Fruit fly (Drosophila melanogaster) whole organism, embryonic: ENCODE measurements around the gene Ant2.

Experiments used
- Antp ChIP-seq: fragments of 200-800 bp; sonication (Bioruptor generic); optimal IDR thresholded peaks from 3 replicates; lab custom pipeline; 2016; ENCODE audit warnings: missing biosample characterization, missing genetic modification characterization
- CG10959 ChIP-seq: fragments of 200-800 bp; sonication (Bioruptor generic); IDR thresholded peaks from 2 replicates; pipeline ENCODE4 v1.3.6; 2022; ENCODE audit warnings: missing biosample characterization, missing genetic modification characterization
- CG10979 ChIP-seq: fragments of 200-800 bp; sonication (Bioruptor generic); optimal IDR thresholded peaks from 2 replicates; lab custom pipeline; 2018; ENCODE audit warnings: missing biosample characterization, mild to moderate bottlenecking, missing genetic modification characterization, moderate library complexity
- CG11085 ChIP-seq: fragments of 200-800 bp; sonication (Bioruptor generic); IDR thresholded peaks from 2 replicates; pipeline ENCODE4 v1.3.6; 2022; ENCODE audit warnings: missing biosample characterization, missing genetic modification characterization
- CG11456 ChIP-seq: fragments of 200-800 bp; sonication (Bioruptor generic); IDR thresholded peaks from 3 replicates; pipeline ENCODE4 v1.3.6; 2022; ENCODE audit warnings: missing biosample characterization, missing genetic modification characterization
- CG12104 ChIP-seq: fragments of 200-800 bp; sonication (Bioruptor generic); optimal IDR thresholded peaks from 3 replicates; lab custom pipeline; 2016; ENCODE audit warnings: missing biosample characterization, missing genetic modification characterization
- CG14441 ChIP-seq: fragments of 200-800 bp; sonication (Bioruptor generic); IDR thresholded peaks from 2 replicates; pipeline ENCODE4 v1.3.6; 2022; ENCODE audit warnings: missing biosample characterization, missing genetic modification characterization
- CG17186 ChIP-seq: fragments of 200-800 bp; sonication (Bioruptor generic); optimal IDR thresholded peaks from 3 replicates; lab custom pipeline; 2017; ENCODE audit warnings: missing biosample characterization, missing genetic modification reagents, missing genetic modification characterization
- CG17385 ChIP-seq: fragments of 200-800 bp; sonication (Bioruptor generic); optimal IDR thresholded peaks from 3 replicates; lab custom pipeline; 2018; ENCODE audit warnings: missing biosample characterization, mild to moderate bottlenecking, missing genetic modification characterization
- CG18764 ChIP-seq: fragments of 200-800 bp; sonication (Bioruptor generic); optimal IDR thresholded peaks from 3 replicates; lab custom pipeline; 2016; ENCODE audit warnings: missing biosample characterization, missing genetic modification characterization
- CG2678 ChIP-seq: fragments of 200-800 bp; sonication (Bioruptor generic); optimal IDR thresholded peaks from 3 replicates; lab custom pipeline; 2019; ENCODE audit warnings: missing biosample characterization, mild to moderate bottlenecking, missing genetic modification characterization, moderate library complexity
- CG30403 ChIP-seq: fragments of 200-800 bp; sonication (Bioruptor generic); optimal IDR thresholded peaks from 3 replicates; lab custom pipeline; 2016; ENCODE audit warnings: missing biosample characterization, missing genetic modification characterization
- CG42726 ChIP-seq: fragments of 200-800 bp; sonication (Bioruptor generic); IDR thresholded peaks from 2 replicates; pipeline ENCODE4 v1.3.6; 2022; ENCODE audit warnings: missing biosample characterization, missing genetic modification characterization; ENCODE audit not compliant: partially characterized antibody
- CG5953 ChIP-seq: fragments of 200-800 bp; sonication (Bioruptor generic); IDR thresholded peaks from 2 replicates; pipeline ENCODE4 v1.3.6; 2022; ENCODE audit warnings: missing biosample characterization, missing genetic modification characterization
- CG6765 ChIP-seq: fragments of 200-800 bp; sonication (Bioruptor generic); optimal IDR thresholded peaks from 3 replicates; lab custom pipeline; 2017; ENCODE audit warnings: missing biosample characterization, mild to moderate bottlenecking, missing genetic modification characterization
- CG6854 ChIP-seq: fragments of 200-800 bp; sonication (Bioruptor generic); optimal IDR thresholded peaks from 3 replicates; lab custom pipeline; 2017; ENCODE audit warnings: missing biosample characterization, mild to moderate bottlenecking, missing genetic modification characterization
- CG7928 ChIP-seq: fragments of 200-800 bp; sonication (Bioruptor generic); optimal IDR thresholded peaks from 2 replicates; lab custom pipeline; 2017; ENCODE audit warnings: missing biosample characterization, mild to moderate bottlenecking, missing genetic modification characterization
- D ChIP-seq, 2 experiments: fragments of 200-800 bp in 1 of 2; fragments of >200 bp in 1 of 2; sonication (Bioruptor generic) in 1 of 2; optimal IDR thresholded peaks; 2 replicates in 1 of 2; 3 replicates in 1 of 2; lab custom pipeline; 2017; ENCODE audit warnings: mild to moderate bottlenecking in 1 of 2, missing biosample characterization in 1 of 2, missing genetic modification characterization in 1 of 2, missing genetic modification reagents in 1 of 2
- Dbx ChIP-seq: fragments of 200-800 bp; sonication (Bioruptor generic); IDR thresholded peaks from 3 replicates; pipeline ENCODE4 v1.3.6; 2022; ENCODE audit warnings: missing biosample characterization, missing genetic modification characterization
- Dip3 ChIP-seq: fragments of 200-800 bp; sonication (Bioruptor generic); optimal IDR thresholded peaks from 3 replicates; lab custom pipeline; 2016; ENCODE audit warnings: missing biosample characterization, missing genetic modification characterization
- Doc3 ChIP-seq: fragments of 200-800 bp; sonication (Bioruptor generic); IDR thresholded peaks from 3 replicates; pipeline ENCODE4 v1.3.6; 2022; ENCODE audit warnings: missing biosample characterization, missing genetic modification characterization; ENCODE audit not compliant: partially characterized antibody
- Ets65A ChIP-seq: fragments of 200-800 bp; sonication (Bioruptor generic); peaks from one replicate; lab custom pipeline; 2016; ENCODE audit warnings: missing biosample characterization, missing genetic modification characterization
- Ets97D ChIP-seq: fragments of 200-800 bp; sonication (Bioruptor generic); optimal IDR thresholded peaks from 3 replicates; lab custom pipeline; 2016; ENCODE audit warnings: missing biosample characterization, missing genetic modification characterization
- Fer1 ChIP-seq: fragments of 200-800 bp; sonication (Bioruptor generic); optimal IDR thresholded peaks from 2 replicates; lab custom pipeline; 2017; ENCODE audit warnings: missing biosample characterization, mild to moderate bottlenecking, missing genetic modification characterization
- GATAe ChIP-seq: fragments of 200-800 bp; sonication (Bioruptor generic); conservative IDR thresholded peaks from 2 replicates; pipeline ENCODE4 v1.3.6; 2022; ENCODE audit warnings: missing biosample characterization, missing genetic modification characterization
- Hr78 ChIP-seq, 2 experiments: fragments of 200-800 bp in 1 of 2; fragments of >200 bp in 1 of 2; sonication (Bioruptor generic) in 1 of 2; optimal IDR thresholded peaks; 2 replicates each; lab custom pipeline; 2017 to 2019; ENCODE audit warnings: missing biosample characterization in 2 of 2, missing genetic modification characterization in 2 of 2, mild to moderate bottlenecking in 1 of 2, moderate library complexity in 1 of 2
- MESR4 ChIP-seq: fragments of 200-800 bp; sonication (Bioruptor generic); optimal IDR thresholded peaks from 2 replicates; lab custom pipeline; 2018; ENCODE audit warnings: missing biosample characterization, mild to moderate bottlenecking, missing genetic modification characterization, moderate library complexity
- MTF-1 ChIP-seq: fragments of 200-800 bp; sonication (Bioruptor generic); optimal IDR thresholded peaks from 2 replicates; lab custom pipeline; 2018; ENCODE audit warnings: missing biosample characterization, mild to moderate bottlenecking, missing genetic modification characterization, borderline replicate concordance
- Mad ChIP-seq: fragments of 200-800 bp; sonication (Bioruptor generic); optimal IDR thresholded peaks from 2 replicates; lab custom pipeline; 2016; ENCODE audit warnings: missing biosample characterization, missing genetic modification characterization
- NC2α ChIP-seq: fragments of 200-800 bp; sonication (Bioruptor generic); optimal IDR thresholded peaks from 2 replicates; lab custom pipeline; 2016; ENCODE audit warnings: missing biosample characterization, missing genetic modification characterization
- NC2β ChIP-seq: fragments of 200-800 bp; sonication (Bioruptor generic); optimal IDR thresholded peaks from 2 replicates; lab custom pipeline; 2016; ENCODE audit warnings: missing biosample characterization, missing genetic modification characterization
- Taf1 ChIP-seq: fragments of 200-800 bp; sonication (Bioruptor generic); IDR thresholded peaks from 2 replicates; pipeline ENCODE4 v1.3.6; 2022; ENCODE audit warnings: missing biosample characterization, missing genetic modification characterization
- Tbp ChIP-seq: fragments of >200 bp; optimal IDR thresholded peaks from 2 replicates; lab custom pipeline; 2018; ENCODE audit warnings: missing biosample characterization, missing genetic modification characterization
- ac ChIP-seq: fragments of 200-800 bp; sonication (Bioruptor generic); optimal IDR thresholded peaks from 3 replicates; lab custom pipeline; 2017; ENCODE audit warnings: missing biosample characterization, mild to moderate bottlenecking, missing genetic modification characterization
- bbx ChIP-seq: fragments of 200-800 bp; sonication (Bioruptor generic); IDR thresholded peaks from 2 replicates; pipeline ENCODE4 v1.3.6; 2022; ENCODE audit warnings: missing biosample characterization, missing genetic modification characterization; ENCODE audit not compliant: partially characterized antibody
- cg ChIP-seq: fragments of 200-800 bp; sonication (Bioruptor generic); optimal IDR thresholded peaks from 3 replicates; lab custom pipeline; 2019; ENCODE audit warnings: missing biosample characterization, mild to moderate bottlenecking, missing genetic modification characterization, moderate library complexity
- fu2 ChIP-seq: fragments of 200-800 bp; sonication (Bioruptor generic); optimal IDR thresholded peaks from 2 replicates; lab custom pipeline; 2016; ENCODE audit warnings: missing biosample characterization, missing genetic modification characterization
- inv ChIP-seq: fragments of 200-800 bp; sonication (Bioruptor generic); IDR thresholded peaks from 2 replicates; pipeline ENCODE4 v1.3.6; 2022; ENCODE audit warnings: missing biosample characterization, missing genetic modification characterization; ENCODE audit not compliant: partially characterized antibody
- lov ChIP-seq, 2 experiments: fragments of 200-800 bp in 1 of 2; fragments of >200 bp in 1 of 2; sonication (Bioruptor generic) in 1 of 2; IDR thresholded peaks in 1 of 2; optimal IDR thresholded peaks in 1 of 2; 2 replicates in 1 of 2; 3 replicates in 1 of 2; pipeline versions ENCODE4 v1.3.6 to Lab custom; 2017 to 2022; ENCODE audit warnings: missing biosample characterization in 1 of 2, missing genetic modification characterization in 1 of 2
- mirr ChIP-seq: fragments of 200-800 bp; sonication (Bioruptor generic); optimal IDR thresholded peaks from 3 replicates; lab custom pipeline; 2018; ENCODE audit warnings: missing biosample characterization, mild to moderate bottlenecking, missing genetic modification characterization
- mld ChIP-seq: fragments of 200-800 bp; sonication (Bioruptor generic); IDR thresholded peaks from 3 replicates; pipeline ENCODE4 v1.3.6; 2022; ENCODE audit warnings: missing biosample characterization, missing genetic modification characterization; ENCODE audit not compliant: partially characterized antibody
- nerfin-2 ChIP-seq: fragments of 200-800 bp; sonication (Bioruptor generic); IDR thresholded peaks from 2 replicates; pipeline ENCODE4 v1.3.6; 2022; ENCODE audit warnings: missing biosample characterization, missing genetic modification characterization; ENCODE audit not compliant: partially characterized antibody
- ranshi ChIP-seq: fragments of 200-800 bp; sonication (Bioruptor generic); IDR thresholded peaks from 2 replicates; pipeline ENCODE4 v1.3.6; 2022; ENCODE audit warnings: missing biosample characterization, missing genetic modification characterization
- row ChIP-seq: fragments of 200-800 bp; sonication (Bioruptor generic); IDR thresholded peaks from 3 replicates; pipeline ENCODE4 v1.3.6; 2022; ENCODE audit warnings: missing biosample characterization, missing genetic modification characterization
- slou ChIP-seq: fragments of 200-800 bp; sonication (Bioruptor generic); optimal IDR thresholded peaks from 3 replicates; lab custom pipeline; 2016; ENCODE audit warnings: missing biosample characterization, missing genetic modification characterization
- ssp ChIP-seq: fragments of 200-800 bp; sonication (Bioruptor generic); IDR thresholded peaks from 2 replicates; pipeline ENCODE4 v1.3.6; 2022; ENCODE audit warnings: missing biosample characterization, missing genetic modification characterization
- ttk ChIP-seq: fragments of 200-800 bp; sonication (Bioruptor generic); IDR thresholded peaks from 2 replicates; pipeline ENCODE4 v2.1.2; 2022; ENCODE audit warnings: missing biosample characterization, missing genetic modification characterization

The Ant2 gene

DNA sequence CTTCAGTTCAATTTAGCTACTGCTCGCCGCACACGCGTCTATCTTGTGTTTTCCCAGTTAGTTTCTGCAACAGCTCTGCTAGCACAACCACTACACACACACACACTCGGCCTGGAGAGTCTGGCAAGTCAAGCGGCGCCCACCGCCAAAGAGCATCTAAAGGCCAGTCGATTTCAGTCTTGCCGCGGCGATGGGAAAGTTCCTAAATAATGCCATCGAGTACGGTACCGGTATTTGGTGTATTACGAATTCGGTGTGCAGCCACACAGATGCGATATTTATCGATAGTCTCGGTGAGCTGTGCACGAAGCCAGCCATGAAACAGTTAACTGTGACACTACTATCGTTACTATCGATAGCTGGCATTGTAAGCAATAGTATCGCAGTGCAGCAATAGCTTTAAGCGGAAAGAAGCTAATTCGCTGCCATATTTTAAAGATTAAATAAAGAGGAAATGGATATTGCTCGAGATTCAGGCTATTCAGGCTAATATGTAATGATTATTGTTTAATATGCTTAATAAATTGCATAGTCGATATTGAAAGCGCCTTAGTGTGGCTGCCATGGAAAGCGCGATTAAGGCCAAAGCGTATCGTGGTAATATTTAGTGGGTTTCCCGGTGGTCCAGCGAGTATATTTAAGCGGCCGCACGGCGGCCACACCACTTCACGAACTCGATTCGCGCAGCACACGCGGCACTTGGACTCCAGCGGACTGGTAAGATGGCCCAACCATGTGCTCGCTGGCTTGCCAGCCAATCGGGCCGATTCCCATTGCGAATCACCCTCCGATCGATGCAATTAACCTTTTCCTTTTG lies 41.7 kb downstream of the Ant2 start, which contains the start of gene stx (continued):
- TF ChIP-seq CG6854 (GFP tag; lab: Kevin White, UChicago) (peak; percentile 31), CG11456 (GFP tag; lab: Robert Waterston, UW) (peak; percentile 80), lov (optimal IDR thresholded peaks at IDR 0.05; lab: Kevin White, UChicago) (no peak), lov (GFP tag; IDR thresholded peaks at IDR 0.05; lab: Robert Waterston, UW) (0 out of 3 replicates have a peak, but pooled peaks have one; percentile 52), Taf1 (GFP tag; lab: Robert Waterston, UW) (peak; percentile 8; the same call in 1 of the 2 replicates), Dbx (GFP tag; lab: Robert Waterston, UW) (peak; percentile 63; the same call in 2 of the 3 replicates), nerfin-2 (GFP tag; lab: Robert Waterston, UW) (peak; percentile 94), ranshi (GFP tag; lab: Robert Waterston, UW) (peak; percentile 57; the same call in 1 of the 2 replicates), Doc3 (GFP tag; lab: Robert Waterston, UW) (peak; percentile 94), CG11085 (GFP tag; lab: Robert Waterston, UW) (peak; percentile 27; the same call in 1 of the 2 replicates), row (GFP tag; lab: Robert Waterston, UW) (peak; percentile 69), CG17385 (peak; percentile 47), Tbp (GFP tag; lab: Kevin White, UChicago) (peak; percentile 38), Hr78 (GFP tag; optimal IDR thresholded peaks at IDR 0.05; lab: Kevin White, UChicago) (peak in 1 of 2 experiments; percentile 50), ac (no peak), D (optimal IDR thresholded peaks at IDR 0.05; lab: Kevin White, UChicago) (peak; percentile 39), D (GFP tag; optimal IDR thresholded peaks at IDR 0.05; lab: Kevin White, UChicago) (no peak), GATAe (no peak), cg (no peak), Fer1 (GFP tag; lab: Kevin White, UChicago) (peak; percentile 51), bbx (GFP tag; lab: Robert Waterston, UW) (peak; percentile 96), CG6765 (GFP tag; lab: Kevin White, UChicago) (no peak), CG2678 (tag; lab: Kevin White, UChicago) (peak; percentile 27), CG30403 (GFP tag; lab: Kevin White, UChicago) (peak; percentile 19), CG10959 (GFP tag; lab: Robert Waterston, UW) (no peak), CG14441 (GFP tag; lab: Robert Waterston, UW) (no peak), MTF-1 (peak; percentile 71), NC2α (GFP tag; lab: Kevin White, UChicago) (peak; percentile 40), Mad (GFP tag; lab: Kevin White, UChicago) (no peak), NC2β (peak; percentile 11), slou (no peak), Ets65A (GFP tag; lab: Kevin White, UChicago) (peak; percentile 66), Ets97D (GFP tag; lab: Kevin White, UChicago) (peak; percentile 88), CG17186 (peak; percentile 49), mirr (peak; percentile 27), CG5953 (GFP tag; lab: Robert Waterston, UW) (peak; percentile 61), CG12104 (peak; percentile 31), mld (peak; percentile 95), CG7928 (GFP tag; lab: Kevin White, UChicago) (no peak), CG18764 (GFP tag; lab: Kevin White, UChicago) (no peak), Dip3 (GFP tag; lab: Kevin White, UChicago) (no peak), ttk (GFP tag; lab: Robert Waterston, UW) (no peak), MESR4 (peak; percentile 85), CG10979 (tag; lab: Kevin White, UChicago) (no peak), ssp (GFP tag; lab: Robert Waterston, UW) (peak; percentile 50), inv (GFP tag; lab: Robert Waterston, UW) (peak; percentile 99), CG42726 (GFP tag; lab: Robert Waterston, UW) (peak; percentile 95), fu2 (GFP tag; lab: Kevin White, UChicago) (no peak), Antp (GFP tag; lab: Kevin White, UChicago) (no peak)
